Worm (Caenorhabditis elegans) whole organism, L1 larva: ENCODE results near the gene tig-2.
A peak's percentile ranks its signal among the peaks of the same experiment; 100 is the strongest.
"Not testable (repeated sequence)": the region's sequence is repeated elsewhere in the genome, so short reads cannot be mapped to it uniquely, and the experiment has no call there.

Source experiments
- C34B4.2 ChIP-seq: sonication (generic microtip); optimal IDR thresholded peaks from 2 replicates; lab custom pipeline; 2017; ENCODE audit warnings: mild to moderate bottlenecking, missing genetic modification characterization, missing compliant biosample characterization
- Y116A8C.19 ChIP-seq: sonication (generic microtip); optimal IDR thresholded peaks from 2 replicates; lab custom pipeline; 2016; ENCODE audit warnings: missing compliant biosample characterization, missing genetic modification characterization, borderline replicate concordance
- aha-1 ChIP-seq: fragments of 150-350 bp; optimal IDR thresholded peaks from 2 replicates; lab custom pipeline; 2014; ENCODE audit warnings: missing biosample characterization, missing genetic modification characterization
- ama-1 ChIP-seq: fragments of 150-350 bp; optimal IDR thresholded peaks from 2 replicates; lab custom pipeline; 2014
- blmp-1 ChIP-seq: fragments of 150-350 bp; optimal IDR thresholded peaks from 2 replicates; lab custom pipeline; 2014; ENCODE audit warnings: missing biosample characterization, missing genetic modification characterization
- ceh-63 ChIP-seq: fragments of 200-800 bp; sonication (Bioruptor generic); optimal IDR thresholded peaks from 2 replicates; lab custom pipeline; 2018; ENCODE audit warnings: mild to moderate bottlenecking, missing genetic modification characterization, missing compliant biosample characterization
- ceh-90 ChIP-seq: sonication (generic microtip); optimal IDR thresholded peaks from 2 replicates; lab custom pipeline; 2016; ENCODE audit warnings: missing genetic modification characterization, missing compliant biosample characterization
- elt-2 ChIP-seq: sonication (generic microtip); optimal IDR thresholded peaks from 2 replicates; lab custom pipeline; 2016; ENCODE audit warnings: missing genetic modification characterization, mild to moderate bottlenecking, inconsistent platforms, missing compliant biosample characterization, missing genetic modification reagents
- fkh-8 ChIP-seq: sonication (generic microtip); optimal IDR thresholded peaks from 2 replicates; lab custom pipeline; 2016; ENCODE audit warnings: mild to moderate bottlenecking, missing genetic modification characterization, missing compliant biosample characterization
- fos-1 ChIP-seq: fragments of 150-350 bp; optimal IDR thresholded peaks from 2 replicates; lab custom pipeline; 2014; ENCODE audit warnings: missing biosample characterization, missing genetic modification characterization
- grh-1 ChIP-seq: fragments of 200-800 bp; sonication (Bioruptor generic); IDR thresholded peaks from 2 replicates; pipeline ENCODE4 v1.3.6; 2022; ENCODE audit warnings: missing genetic modification reagents, missing genetic modification characterization, missing compliant biosample characterization
- hlh-17 ChIP-seq: fragments of 200-800 bp; sonication (Bioruptor generic); optimal IDR thresholded peaks from 2 replicates; lab custom pipeline; 2018; ENCODE audit warnings: missing genetic modification characterization, mild to moderate bottlenecking, missing compliant biosample characterization, moderate library complexity, borderline replicate concordance
- jun-1 ChIP-seq: fragments of 150-350 bp; optimal IDR thresholded peaks from 2 replicates; lab custom pipeline; 2014; ENCODE audit warnings: missing biosample characterization, missing genetic modification reagents, missing genetic modification characterization
- lin-13 ChIP-seq: fragments of 150-350 bp; optimal IDR thresholded peaks from 2 replicates; lab custom pipeline; 2014; ENCODE audit warnings: missing biosample characterization, missing genetic modification reagents, missing genetic modification characterization
- lin-35 ChIP-seq, 2 experiments: fragments of 150-350 bp; optimal IDR thresholded peaks; 2 replicates each; lab custom pipeline; 2014; ENCODE audit warnings: missing biosample characterization in 2 of 2, missing genetic modification characterization in 2 of 2, missing genetic modification reagents in 2 of 2
- lsy-2 ChIP-seq, 2 experiments: fragments of 150-350 bp; optimal IDR thresholded peaks; 2 replicates each; lab custom pipeline; 2014; ENCODE audit warnings: missing biosample characterization in 2 of 2, missing genetic modification characterization in 2 of 2
- mab-9 ChIP-seq: fragments of 200-800 bp; sonication (Bioruptor generic); IDR thresholded peaks from 2 replicates; pipeline ENCODE4 v1.3.6; 2022; ENCODE audit warnings: missing genetic modification reagents, missing genetic modification characterization, missing compliant biosample characterization
- mef-2 ChIP-seq: fragments of 150-350 bp; optimal IDR thresholded peaks from 2 replicates; lab custom pipeline; 2014; ENCODE audit warnings: missing biosample characterization, missing genetic modification characterization
- mep-1 ChIP-seq: fragments of 150-350 bp; optimal IDR thresholded peaks from 2 replicates; lab custom pipeline; 2014; ENCODE audit warnings: missing biosample characterization, missing genetic modification characterization
- nhr-11 ChIP-seq: fragments of 150-350 bp; optimal IDR thresholded peaks from 2 replicates; lab custom pipeline; 2014; ENCODE audit warnings: missing biosample characterization, missing genetic modification characterization
- nhr-28 ChIP-seq: fragments of 150-350 bp; optimal IDR thresholded peaks from 2 replicates; lab custom pipeline; 2014; ENCODE audit warnings: missing biosample characterization, missing genetic modification characterization
- nhr-76 ChIP-seq: sonication (generic microtip); optimal IDR thresholded peaks from 2 replicates; lab custom pipeline; 2017; ENCODE audit warnings: missing biosample characterization, missing genetic modification characterization
- nhr-77 ChIP-seq: fragments of 150-350 bp; optimal IDR thresholded peaks from 2 replicates; lab custom pipeline; 2014; ENCODE audit warnings: missing biosample characterization, missing genetic modification characterization
- nhr-85 ChIP-seq: sonication (generic microtip); peaks from one replicate; lab custom pipeline; 2016; ENCODE audit warnings: missing genetic modification characterization, inconsistent platforms, missing compliant biosample characterization
- pag-3 ChIP-seq: sonication (generic microtip); optimal IDR thresholded peaks from 2 replicates; lab custom pipeline; 2017; ENCODE audit warnings: missing genetic modification characterization, mild to moderate bottlenecking, missing compliant biosample characterization, antibody characterized with exemption, borderline replicate concordance; ENCODE audit not compliant: insufficient read depth
- skn-1 ChIP-seq: fragments of 150-350 bp; optimal IDR thresholded peaks from 2 replicates; lab custom pipeline; 2014; ENCODE audit warnings: missing biosample characterization, missing genetic modification characterization
- snpc-4 ChIP-seq: fragments of 150-350 bp; optimal IDR thresholded peaks from 2 replicates; lab custom pipeline; 2014; ENCODE audit warnings: missing biosample characterization, missing genetic modification characterization
- snu-23 ChIP-seq: sonication (generic microtip); optimal IDR thresholded peaks from 2 replicates; lab custom pipeline; 2016; ENCODE audit warnings: missing genetic modification characterization, missing compliant biosample characterization
- sptf-1 ChIP-seq: fragments of 150-350 bp; optimal IDR thresholded peaks from 2 replicates; lab custom pipeline; 2014; ENCODE audit warnings: missing biosample characterization, missing genetic modification characterization
- tbx-2 ChIP-seq: sonication (generic microtip); optimal IDR thresholded peaks from 2 replicates; lab custom pipeline; 2016; ENCODE audit warnings: missing genetic modification characterization, missing compliant biosample characterization
- unc-130 ChIP-seq: fragments of 150-350 bp; optimal IDR thresholded peaks from 2 replicates; lab custom pipeline; 2017; ENCODE audit warnings: missing biosample characterization, missing genetic modification characterization, inconsistent platforms
- unc-62 ChIP-seq: fragments of 150-350 bp; optimal IDR thresholded peaks from 2 replicates; lab custom pipeline; 2014; ENCODE audit warnings: missing biosample characterization, missing genetic modification reagents, missing genetic modification characterization
- unc-98 ChIP-seq: fragments of 200-800 bp; sonication (Bioruptor generic); IDR thresholded peaks from 2 replicates; pipeline ENCODE4 v1.3.6; 2022; ENCODE audit warnings: missing genetic modification characterization, missing compliant biosample characterization
- xbp-1 ChIP-seq: sonication (generic microtip); optimal IDR thresholded peaks from 2 replicates; lab custom pipeline; 2016; ENCODE audit warnings: missing genetic modification characterization, missing compliant biosample characterization
- zag-1 ChIP-seq: fragments of 150-350 bp; optimal IDR thresholded peaks from 2 replicates; lab custom pipeline; 2014; ENCODE audit warnings: missing biosample characterization, missing genetic modification characterization
- ztf-4 ChIP-seq: fragments of 150-350 bp; optimal IDR thresholded peaks from 2 replicates; lab custom pipeline; 2014; ENCODE audit warnings: missing biosample characterization, missing genetic modification characterization

The tig-2 gene

DNA sequence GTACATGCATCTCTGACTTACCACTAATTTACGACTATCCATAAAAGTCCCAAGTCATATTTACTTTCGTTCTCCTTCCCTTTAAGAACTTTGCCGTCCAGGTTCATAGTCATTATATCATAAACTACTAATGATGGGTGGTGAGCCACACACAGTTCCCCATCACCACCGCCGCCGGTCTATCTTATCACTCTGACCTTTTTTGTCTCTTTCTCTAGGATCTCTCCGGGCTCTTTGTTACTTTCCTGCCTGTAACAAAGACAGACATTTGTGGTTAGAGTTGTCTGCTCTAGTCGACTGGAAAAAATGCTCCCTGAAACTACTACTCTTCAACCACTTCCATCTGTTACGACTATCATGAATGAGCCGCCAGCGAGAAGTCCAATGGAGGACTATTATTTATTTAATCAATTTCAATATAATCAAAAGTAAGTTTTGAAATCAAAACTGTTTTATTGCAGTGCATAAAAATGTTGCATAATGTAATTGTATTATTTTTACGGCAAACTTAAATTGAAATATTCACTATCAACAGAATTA is 40.5 kb upstream of the tig-2 start, which contains the start of gene elt-7:
elt-7 (plus strand) TSS at position 263 of the 540 bp plus-strand sequence.
- TF ChIP-seq skn-1 (tag; lab: Kevin White, UChicago) (no peak), lin-35 (GFP tag; optimal IDR thresholded peaks at IDR 0.05; lab: Kevin White, UChicago) (peak in 1 of 2 experiments; percentile 10), elt-2 (peak; percentile 29)

DNA sequence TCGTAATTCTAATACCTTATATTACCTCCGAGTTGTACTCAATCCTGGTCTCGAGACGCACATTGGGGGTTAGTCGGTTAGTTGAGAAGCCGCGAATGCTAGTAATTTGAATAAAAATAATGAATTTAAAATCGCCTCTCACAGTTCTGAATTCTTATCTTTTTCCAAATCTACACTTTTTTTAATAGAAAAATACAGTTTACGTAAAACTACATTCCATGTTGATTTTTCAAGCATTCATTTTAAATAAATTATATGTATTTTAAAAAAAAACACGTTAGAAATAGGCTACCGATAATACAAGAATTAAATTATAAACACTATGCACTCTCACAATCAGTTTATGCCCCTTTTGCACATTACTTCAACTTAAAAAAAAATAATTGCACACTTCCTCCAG is 39.7 kb upstream of the tig-2 start, which contains the start of gene C18G1.9:
C18G1.9 (minus strand) TSS at position 101 of the 400 bp plus-strand sequence.
- TF ChIP-seq snu-23: no peak
- no peak for TF ChIP-seq ceh-63
- TF ChIP-seq nhr-85 (tag; lab: Kevin White, UChicago): no peak
- no peak for TF ChIP-seq unc-130 (tag; lab: Kevin White, UChicago)
- no peak for TF ChIP-seq lsy-2 (tag; optimal IDR thresholded peaks at IDR 0.05; lab: Kevin White, UChicago)
- TF ChIP-seq unc-98 (GFP tag; lab: Robert Waterston, UW): no peak
- no peak for TF ChIP-seq xbp-1 (tag; lab: Kevin White, UChicago)
- no peak for TF ChIP-seq mef-2 (tag; lab: Kevin White, UChicago)
- no peak for TF ChIP-seq ceh-90 (tag; lab: Kevin White, UChicago)
- TF ChIP-seq nhr-11 (tag; lab: Kevin White, UChicago): no peak
- no peak for TF ChIP-seq aha-1 (tag; lab: Kevin White, UChicago)

DNA sequence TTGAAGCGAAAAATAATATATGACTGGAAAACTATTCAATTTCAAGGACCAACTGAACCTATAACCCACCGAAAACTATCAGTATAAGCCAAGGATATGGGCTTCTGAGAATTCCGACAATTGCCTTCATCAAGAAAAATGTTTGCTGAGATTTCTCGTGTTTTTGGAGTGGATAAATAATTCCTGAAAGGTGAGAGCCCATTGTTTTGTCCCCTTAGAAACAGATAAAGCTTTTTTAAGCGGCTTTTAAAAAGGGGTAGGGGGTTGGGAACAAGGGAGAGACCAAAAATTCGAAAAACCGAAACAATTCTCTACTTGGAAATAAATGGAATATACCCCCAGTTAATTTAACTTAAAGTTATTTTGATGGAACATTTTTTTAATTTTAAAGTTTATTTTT is 36.5 kb upstream of the tig-2 start, which contains the start of gene C18G1.8:
C18G1.8 (minus strand) TSS at position 101 of the 400 bp plus-strand sequence.
- TF ChIP-seq nhr-76 (tag; lab: Kevin White, UChicago): no peak
- TF ChIP-seq Y116A8C.19 (tag; lab: Kevin White, UChicago): no peak
- no peak for TF ChIP-seq ztf-4 (tag; lab: Kevin White, UChicago)
- no peak for TF ChIP-seq mep-1
- no peak for TF ChIP-seq lin-35 (GFP tag; optimal IDR thresholded peaks at IDR 0.05; lab: Kevin White, UChicago)
- TF ChIP-seq fos-1 (tag; lab: Kevin White, UChicago): no peak
- no peak for TF ChIP-seq lin-13 (GFP tag; lab: Kevin White, UChicago)
- no peak for TF ChIP-seq grh-1 (GFP tag; lab: Robert Waterston, UW)
- no peak for TF ChIP-seq zag-1 (tag; lab: Kevin White, UChicago)
- TF ChIP-seq nhr-77 (tag; lab: Kevin White, UChicago): no peak
- TF ChIP-seq hlh-17: no peak
- no peak for TF ChIP-seq fkh-8 (tag; lab: Kevin White, UChicago)
- no peak for TF ChIP-seq C34B4.2 (tag; lab: Kevin White, UChicago)
- no peak for TF ChIP-seq blmp-1 (tag; lab: Kevin White, UChicago)
- TF ChIP-seq nhr-28: no peak
- TF ChIP-seq ceh-90 (tag; lab: Kevin White, UChicago): no peak
- no peak for TF ChIP-seq snpc-4 (tag; lab: Kevin White, UChicago)

DNA sequence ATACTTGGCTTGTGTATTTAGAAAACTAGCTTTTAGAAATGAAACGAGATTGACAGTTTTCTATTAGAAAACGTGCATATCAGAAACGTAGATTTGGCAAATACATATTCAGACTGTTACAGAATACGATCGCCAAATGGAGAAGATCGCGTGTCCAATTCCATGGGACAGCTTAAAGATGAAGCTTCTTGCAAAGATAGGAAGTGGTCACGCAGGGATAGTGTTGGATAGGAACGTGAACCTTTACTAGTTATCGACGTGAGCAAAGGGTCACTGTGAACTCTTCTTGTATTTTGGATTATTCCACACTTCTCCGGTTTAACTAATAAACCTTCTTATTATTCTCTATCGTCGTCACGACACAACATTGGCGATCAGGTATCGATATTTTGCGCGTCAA is 30.7 kb upstream of the tig-2 start, which contains the start of gene bgnt-1.4:
bgnt-1.4 (plus strand) TSS at position 301 of the 400 bp plus-strand sequence.
- TF ChIP-seq jun-1 (tag; lab: Kevin White, UChicago); unc-62 (GFP tag; lab: Kevin White, UChicago); ama-1 (lab: Kevin White, UChicago): not testable (repeated sequence)

DNA sequence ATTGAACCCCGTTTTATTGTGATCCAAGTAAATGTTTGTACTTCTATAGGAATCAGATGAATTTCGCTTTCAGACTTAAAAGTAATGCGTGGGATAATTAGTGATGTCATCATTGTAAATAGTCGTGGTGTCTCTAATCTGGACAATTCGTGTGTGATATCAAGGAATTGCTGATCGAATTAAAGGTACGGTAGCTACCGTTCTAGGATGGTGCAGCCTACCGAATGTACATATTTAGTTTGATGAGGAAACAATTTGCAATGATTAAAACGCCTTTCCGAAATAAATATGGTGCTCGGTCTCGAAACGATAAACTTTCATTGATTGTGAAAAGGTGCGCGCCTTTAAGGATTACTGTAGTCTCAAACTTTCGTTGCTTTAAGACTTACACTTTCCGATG is 28.6 kb upstream of the tig-2 start:
- TF ChIP-seq aha-1 (tag; lab: Kevin White, UChicago) (no peak), fkh-8 (tag; lab: Kevin White, UChicago) (no peak), mab-9 (GFP tag; lab: Robert Waterston, UW) (no peak), mef-2 (tag; lab: Kevin White, UChicago) (no peak), sptf-1 (no peak), jun-1 (tag; lab: Kevin White, UChicago) (no peak), skn-1 (tag; lab: Kevin White, UChicago) (no peak), tbx-2 (tag; lab: Kevin White, UChicago) (no peak), grh-1 (GFP tag; lab: Robert Waterston, UW) (no peak), unc-130 (tag; lab: Kevin White, UChicago) (no peak), pag-3 (tag; lab: Kevin White, UChicago) (no peak)
